Worm (Caenorhabditis elegans) whole organism, midembryonic: Measurements from ENCODE around the gene F58H1.8.

Experiments used
- T22C8.4 ChIP-seq: fragments of 200-800 bp; sonication (Bioruptor generic); IDR thresholded peaks from 2 replicates; pipeline ENCODE4 v1.3.6; 2022; ENCODE audit warnings: missing genetic modification characterization, missing compliant biosample characterization
- cog-1 ChIP-seq: sonication (generic microtip); optimal IDR thresholded peaks from 2 replicates; lab custom pipeline; 2016; ENCODE audit warnings: missing genetic modification characterization, missing compliant biosample characterization
- flt-1 ChIP-seq: fragments of 200-800 bp; sonication (Bioruptor generic); IDR thresholded peaks from 2 replicates; pipeline ENCODE4 v1.3.6; 2022; ENCODE audit warnings: missing genetic modification characterization, missing compliant biosample characterization
- klf-2 ChIP-seq: fragments of 200-800 bp; sonication (Bioruptor generic); conservative IDR thresholded peaks from 2 replicates; pipeline ENCODE4 v1.3.6; 2022; ENCODE audit warnings: missing genetic modification reagents, missing genetic modification characterization, missing compliant biosample characterization
- med-1 ChIP-seq: sonication (generic microtip); optimal IDR thresholded peaks from 2 replicates; lab custom pipeline; 2017; ENCODE audit warnings: missing genetic modification characterization, mild to moderate bottlenecking, missing compliant biosample characterization, antibody characterized with exemption, missing genetic modification reagents; ENCODE audit not compliant: insufficient read depth
- ref-1 ChIP-seq: fragments of 200-800 bp; sonication (Bioruptor generic); conservative IDR thresholded peaks from 2 replicates; pipeline ENCODE4 v1.3.6; 2022; ENCODE audit warnings: missing genetic modification reagents, missing genetic modification characterization, missing compliant biosample characterization
- tab-1 ChIP-seq: fragments of 200-800 bp; sonication (Bioruptor generic); IDR thresholded peaks from 2 replicates; pipeline ENCODE4 v1.3.6; 2022; ENCODE audit warnings: missing genetic modification characterization, missing compliant biosample characterization
- ztf-23 ChIP-seq: fragments of 200-800 bp; sonication (Bioruptor generic); IDR thresholded peaks from 2 replicates; pipeline ENCODE4 v1.3.6; 2022; ENCODE audit warnings: missing genetic modification reagents, missing genetic modification characterization, missing compliant biosample characterization
- ztf-29 ChIP-seq: fragments of 200-800 bp; sonication (Bioruptor generic); IDR thresholded peaks from 2 replicates; pipeline ENCODE4 v1.3.6; 2022; ENCODE audit warnings: missing genetic modification reagents, missing genetic modification characterization, missing compliant biosample characterization

ce11 chrV:11976734-11977133, 41.8 kb downstream of the F58H1.8 start:
- no peak for TF ChIP-seq ref-1 (GFP tag; lab: Robert Waterston, UW)
- no peak for TF ChIP-seq flt-1 (GFP tag; lab: Robert Waterston, UW)
- TF ChIP-seq klf-2, result no peak
- no peak for TF ChIP-seq ztf-23 (GFP tag; lab: Robert Waterston, UW)
- no peak for TF ChIP-seq med-1 (GFP tag; lab: Kevin White, UChicago)
- no peak for TF ChIP-seq tab-1
- TF ChIP-seq T22C8.4, result no peak
- no peak for TF ChIP-seq ztf-29 (GFP tag; lab: Robert Waterston, UW)
- no peak for TF ChIP-seq cog-1
